Worm (Caenorhabditis elegans): Measurements from ENCODE around the gene rpap-2.

Gene rpap-2

DNA sequence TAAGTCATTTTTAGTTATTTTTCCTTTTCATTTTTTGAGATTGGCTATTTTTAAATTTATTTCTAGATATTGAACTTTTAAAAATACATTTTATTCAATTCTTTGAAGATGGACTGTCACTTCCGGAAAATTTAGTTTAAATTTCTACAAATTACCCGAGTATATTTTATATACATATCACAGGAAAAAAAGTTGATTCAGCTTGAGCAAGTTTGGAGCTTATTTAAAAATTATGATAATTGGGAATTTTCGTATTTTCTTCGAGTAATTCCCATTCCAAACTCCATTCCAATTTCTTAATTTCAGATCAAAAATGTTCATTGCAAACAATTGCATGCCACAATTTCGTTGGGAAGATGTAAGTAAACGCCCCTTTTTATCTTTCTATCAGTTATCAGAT, 38.0 kb upstream of the rpap-2 start, which contains the start of gene arrd-15:
TSS of gene arrd-15 (plus strand) at position 301 of the 400 bp plus-strand sequence.
- TF ChIP-seq elt-1 (tag; optimal IDR thresholded peaks at IDR 0.05) = no peak
- TF ChIP-seq ama-1 (optimal IDR thresholded peaks at IDR 0.05) = no peak
- TF ChIP-seq skn-1 (tag; optimal IDR thresholded peaks at IDR 0.05) = no peak

DNA sequence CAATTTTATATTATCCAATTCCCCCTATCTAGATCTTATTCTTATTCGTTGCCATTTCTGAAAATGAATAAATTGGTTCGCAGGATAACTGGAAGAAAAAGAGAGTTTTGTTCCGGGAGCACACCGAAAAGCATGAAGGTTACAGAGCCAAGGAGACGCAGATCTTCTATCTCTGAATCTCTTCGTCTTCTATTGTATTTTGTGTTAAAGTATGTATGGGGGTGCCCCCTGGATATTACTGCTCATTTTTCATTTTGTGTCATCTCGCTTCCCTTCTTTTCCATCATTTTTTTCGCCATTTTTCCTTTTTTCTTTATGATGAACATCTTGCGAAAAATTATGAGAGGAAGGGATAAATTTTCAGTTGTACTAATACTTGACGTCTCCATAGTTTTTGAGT, 34.1 kb upstream of the rpap-2 start:
- peak in 1 of 2 experiments; percentile 14 for TF ChIP-seq lsy-2 (tag; optimal IDR thresholded peaks at IDR 0.05)
- TF ChIP-seq sma-9 (GFP tag; optimal IDR thresholded peaks at IDR 0.05) = no peak
- no peak for TF ChIP-seq sma-9 (tag; optimal IDR thresholded peaks at IDR 0.05)
- TF ChIP-seq C34F6.9 (tag; optimal IDR thresholded peaks at IDR 0.05) = peak; percentile 32
- TF ChIP-seq blmp-1 (tag; optimal IDR thresholded peaks at IDR 0.05; ENCODE audit: insufficient read depth) = no peak
- no peak for TF ChIP-seq lin-11 (tag; optimal IDR thresholded peaks at IDR 0.05)
- TF ChIP-seq mab-5 (tag; optimal IDR thresholded peaks at IDR 0.05) = no peak

DNA sequence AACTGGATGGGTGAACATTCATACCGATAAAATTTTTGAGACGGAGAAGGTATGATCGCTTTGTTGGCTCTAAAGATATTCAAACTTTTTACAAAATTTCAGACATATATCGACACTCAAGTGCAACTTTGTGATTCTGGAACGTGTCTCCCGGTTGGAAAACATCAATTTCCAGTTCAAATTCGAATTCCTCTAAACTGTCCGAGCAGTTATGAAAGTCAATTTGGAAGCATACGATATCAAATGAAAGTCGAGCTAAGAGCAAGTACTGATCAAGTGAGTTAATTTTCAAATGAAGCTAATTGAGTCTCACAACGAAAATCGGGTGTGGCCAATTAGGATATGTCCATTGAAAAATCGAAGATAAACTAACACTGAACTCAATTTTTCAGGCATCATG, 33.4 kb upstream of the rpap-2 start:
- TF ChIP-seq Y55F3AM.14 (GFP tag; optimal IDR thresholded peaks at IDR 0.05) (no peak), nhr-21 (tag; optimal IDR thresholded peaks at IDR 0.05) (no peak), nhr-11 (tag; optimal IDR thresholded peaks at IDR 0.05) (no peak), elt-3 (tag; optimal IDR thresholded peaks at IDR 0.05) (no peak), ztf-4 (tag; optimal IDR thresholded peaks at IDR 0.05) (no peak), unc-55 (GFP tag; optimal IDR thresholded peaks at IDR 0.05) (no peak), egl-27 (tag; optimal IDR thresholded peaks at IDR 0.05) (no peak), mdl-1 (tag; optimal IDR thresholded peaks at IDR 0.05) (no peak), snpc-4 (tag; optimal IDR thresholded peaks at IDR 0.05) (no peak), F13H6.1 (tag; optimal IDR thresholded peaks at IDR 0.05) (no peak), fos-1 (tag; optimal IDR thresholded peaks at IDR 0.05) (no peak), R02D3.7 (tag; optimal IDR thresholded peaks at IDR 0.05) (no peak), lin-11 (tag; optimal IDR thresholded peaks at IDR 0.05) (no peak), C34F6.9 (tag; optimal IDR thresholded peaks at IDR 0.05) (no peak), gmeb-1 (tag; optimal IDR thresholded peaks at IDR 0.05) (no peak), peb-1 (tag; optimal IDR thresholded peaks at IDR 0.05) (no peak), crh-2 (tag; optimal IDR thresholded peaks at IDR 0.05) (no peak), nhr-25 (tag; optimal IDR thresholded peaks at IDR 0.05) (no peak), ceh-82 (tag; optimal IDR thresholded peaks at IDR 0.05) (no peak)

DNA sequence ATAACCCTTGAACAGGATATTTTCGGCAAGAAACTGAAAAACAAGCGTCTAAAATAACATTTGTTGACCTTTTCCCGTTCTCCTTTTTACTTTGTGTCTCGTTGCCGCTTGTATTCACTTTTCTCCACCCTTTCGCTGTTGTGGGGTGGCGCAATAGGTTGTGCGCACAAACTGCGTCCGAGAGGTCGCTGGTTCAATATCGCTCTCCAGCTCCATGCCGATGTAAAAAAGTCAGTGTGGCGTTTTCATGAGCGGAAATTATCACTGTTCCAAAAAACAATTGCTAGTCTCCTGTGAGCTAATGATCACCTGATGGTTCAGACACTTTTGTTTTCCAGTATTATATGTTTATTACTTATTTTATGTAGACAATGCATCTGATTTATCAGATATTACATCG, 30.2 kb upstream of the rpap-2 start:
- no peak for TF ChIP-seq skn-1 (tag; optimal IDR thresholded peaks at IDR 0.05)
- TF ChIP-seq ZK546.5 (tag; optimal IDR thresholded peaks at IDR 0.05) = no peak
- TF ChIP-seq snpc-4 (tag; optimal IDR thresholded peaks at IDR 0.05) = no peak
- TF ChIP-seq sma-3 (GFP tag; optimal IDR thresholded peaks at IDR 0.05) = peak; percentile 68
- peak; percentile 55 for TF ChIP-seq crh-2 (tag; optimal IDR thresholded peaks at IDR 0.05)
- TF ChIP-seq lin-39 (tag; optimal IDR thresholded peaks at IDR 0.05) = no peak
- peak; percentile 63 for TF ChIP-seq nhr-21 (tag; optimal IDR thresholded peaks at IDR 0.05)
- TF ChIP-seq aly-2 (tag; optimal IDR thresholded peaks at IDR 0.05) = no peak
- TF ChIP-seq nhr-237 (tag; optimal IDR thresholded peaks at IDR 0.05) = no peak
- no peak for TF ChIP-seq ztf-11 (tag; optimal IDR thresholded peaks at IDR 0.05)
- TF ChIP-seq lin-11 (tag; optimal IDR thresholded peaks at IDR 0.05) = peak; percentile 79
- no peak for TF ChIP-seq dmd-4 (tag; optimal IDR thresholded peaks at IDR 0.05)
- TF ChIP-seq nhr-11 (tag; optimal IDR thresholded peaks at IDR 0.05) = no peak
- TF ChIP-seq mdl-1 (tag; optimal IDR thresholded peaks at IDR 0.05) = peak in 1 of 2 experiments; percentile 17
- TF ChIP-seq lin-13 (GFP tag; optimal IDR thresholded peaks at IDR 0.05) = peak; percentile 66
- no peak for TF ChIP-seq nhr-77 (tag; optimal IDR thresholded peaks at IDR 0.05)
- TF ChIP-seq nhr-10 (tag; optimal IDR thresholded peaks at IDR 0.05) = no peak
- TF ChIP-seq elt-3 (tag; optimal IDR thresholded peaks at IDR 0.05) = no peak
- peak; percentile 25 for TF ChIP-seq zag-1 (tag; optimal IDR thresholded peaks at IDR 0.05)
- peak; percentile 85 for TF ChIP-seq nhr-129 (tag; optimal IDR thresholded peaks at IDR 0.05)
- TF ChIP-seq egl-27 (tag; optimal IDR thresholded peaks at IDR 0.05) = peak; percentile 29
- peak; percentile 83 for TF ChIP-seq sma-9 (GFP tag; optimal IDR thresholded peaks at IDR 0.05)
- no peak for TF ChIP-seq sma-9 (tag; optimal IDR thresholded peaks at IDR 0.05)
- TF ChIP-seq nhr-12 (tag; optimal IDR thresholded peaks at IDR 0.05) = no peak
- no peak for TF ChIP-seq unc-39 (tag; optimal IDR thresholded peaks at IDR 0.05)
- TF ChIP-seq ztf-4 (tag; optimal IDR thresholded peaks at IDR 0.05) = no peak
- TF ChIP-seq alr-1 (tag; optimal IDR thresholded peaks at IDR 0.05) = no peak
- peak; percentile 60 for TF ChIP-seq F13H6.1 (tag; optimal IDR thresholded peaks at IDR 0.05)
- TF ChIP-seq lsy-2 (tag; optimal IDR thresholded peaks at IDR 0.05) = peak; percentile 63 to 70
- TF ChIP-seq nhr-25 (tag; optimal IDR thresholded peaks at IDR 0.05) = no peak
- TF ChIP-seq sem-4 (tag; optimal IDR thresholded peaks at IDR 0.05) = peak; percentile 40
- TF ChIP-seq elt-1 (tag; optimal IDR thresholded peaks at IDR 0.05) = no peak
- TF ChIP-seq fos-1 (tag; optimal IDR thresholded peaks at IDR 0.05) = peak; percentile 88
- no peak for TF ChIP-seq mbf-1 (tag; optimal IDR thresholded peaks at IDR 0.05)
- TF ChIP-seq ama-1 (optimal IDR thresholded peaks at IDR 0.05) = no peak
- TF ChIP-seq ztf-1 (GFP tag; conservative IDR thresholded peaks at IDR 0.05) = no peak
- peak; percentile 81 for TF ChIP-seq C34F6.9 (tag; optimal IDR thresholded peaks at IDR 0.05)
- TF ChIP-seq R02D3.7 (tag; optimal IDR thresholded peaks at IDR 0.05) = no peak
- TF ChIP-seq ceh-82 (tag; optimal IDR thresholded peaks at IDR 0.05) = no peak
- TF ChIP-seq gmeb-1 (tag; optimal IDR thresholded peaks at IDR 0.05) = peak; percentile 80
- peak; percentile 45 for TF ChIP-seq Y55F3AM.14 (GFP tag; optimal IDR thresholded peaks at IDR 0.05)
- TF ChIP-seq peb-1 (tag; optimal IDR thresholded peaks at IDR 0.05) = no peak
- no peak for TF ChIP-seq nhr-6 (tag; optimal IDR thresholded peaks at IDR 0.05)

Measured in whole organism, L2 larva.